Fruit fly (Drosophila melanogaster) whole organism, adult: ENCODE data around the gene mIF2.

Experiments used
- CG11617 ChIP-seq: fragments of 200-800 bp; sonication (Bioruptor generic); optimal IDR thresholded peaks from 2 replicates; lab custom pipeline; 2017; ENCODE audit warnings: mild to moderate bottlenecking, missing biosample characterization, missing genetic modification reagents, missing genetic modification characterization
- CG33017 ChIP-seq: fragments of 200-800 bp; sonication (Bioruptor generic); optimal IDR thresholded peaks from 2 replicates; lab custom pipeline; 2018; ENCODE audit warnings: missing biosample characterization, mild to moderate bottlenecking, missing genetic modification characterization, moderate library complexity
- CG7045 ChIP-seq: fragments of 200-800 bp; sonication (Bioruptor generic); optimal IDR thresholded peaks from 2 replicates; lab custom pipeline; 2017; ENCODE audit warnings: missing biosample characterization, mild to moderate bottlenecking, missing genetic modification characterization
- CG7101 ChIP-seq: fragments of 200-800 bp; sonication (Bioruptor generic); optimal IDR thresholded peaks from 2 replicates; lab custom pipeline; 2018; ENCODE audit warnings: missing biosample characterization, mild to moderate bottlenecking, missing genetic modification characterization, moderate library complexity
- kay ChIP-seq: fragments of 200-800 bp; sonication (Bioruptor generic); peaks from one replicate; lab custom pipeline; 2016; ENCODE audit warnings: missing biosample characterization, missing genetic modification characterization, borderline replicate concordance

- no peak for TF ChIP-seq CG7045 (GFP tag; lab: Kevin White, UChicago)
- TF ChIP-seq CG7101 (tag; lab: Kevin White, UChicago), result no peak
- no peak for TF ChIP-seq CG11617 (GFP tag; lab: Kevin White, UChicago)
- TF ChIP-seq kay, result no peak
- TF ChIP-seq CG33017 (tag; lab: Kevin White, UChicago), result no peak
These were observed 26.2 kb upstream of the mIF2 start for dm6 chr3R:28570805-28571204.
